Worm (Caenorhabditis elegans) whole organism, L2 larva: ENCODE measurements around the gene clec-52.

Experiments
- mdl-1 ChIP-seq, 2 experiments: fragments of 150-350 bp in 1 of 2; sonication (generic microtip) in 1 of 2; optimal IDR thresholded peaks; 2 replicates each; lab custom pipeline; 2017; ENCODE audit warnings: missing biosample characterization in 2 of 2, missing genetic modification characterization in 2 of 2
- unc-62 ChIP-seq: fragments of 150-350 bp; optimal IDR thresholded peaks from 2 replicates; lab custom pipeline; 2014; ENCODE audit warnings: missing biosample characterization, missing genetic modification reagents, missing genetic modification characterization

DNA sequence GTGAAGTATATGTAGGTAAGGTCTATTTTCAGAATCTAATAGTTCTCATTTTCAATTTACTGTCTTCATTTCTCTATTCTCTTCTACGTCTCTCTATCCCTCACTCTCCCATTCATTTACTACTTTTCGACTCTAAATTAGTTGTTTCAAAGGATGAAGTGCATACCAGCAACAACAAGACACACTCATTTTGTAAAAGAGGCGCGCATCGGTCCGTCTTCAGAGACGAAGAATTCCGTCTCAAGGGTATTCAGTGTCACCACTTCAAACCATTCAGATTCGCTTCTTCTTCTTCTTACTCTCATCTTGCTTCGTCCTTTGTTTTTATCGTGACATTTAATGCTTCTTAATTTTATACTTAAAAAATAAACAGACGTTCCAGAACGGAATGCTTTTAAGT lies 2.8 kb upstream of the clec-52 start:
- TF ChIP-seq unc-62 (GFP tag; lab: Kevin White, UChicago) = no peak
- no peak for TF ChIP-seq mdl-1 (tag; optimal IDR thresholded peaks at IDR 0.05; lab: Kevin White, UChicago)
